Fruit fly (Drosophila melanogaster) Kc167 (cell line): Measurements from ENCODE around the gene CG6675.

Experiments
- Myc ChIP-seq: fragments of >200 bp; optimal IDR thresholded peaks from 2 replicates; lab custom pipeline; 2017; ENCODE audit warnings: missing external identifiers
- Sin3A ChIP-seq: fragments of >200 bp; optimal IDR thresholded peaks from 2 replicates; lab custom pipeline; 2018; ENCODE audit warnings: missing external identifiers
- h ChIP-seq: fragments of >200 bp; optimal IDR thresholded peaks from 3 replicates; lab custom pipeline; 2018; ENCODE audit warnings: missing external identifiers
- insv ChIP-seq: fragments of >200 bp; optimal IDR thresholded peaks from 3 replicates; lab custom pipeline; 2018; ENCODE audit warnings: missing external identifiers
- psq ChIP-seq: fragments of >200 bp; optimal IDR thresholded peaks from 2 replicates; lab custom pipeline; 2017; ENCODE audit warnings: missing external identifiers
- ttk ChIP-seq: sonication (Bioruptor generic); optimal IDR thresholded peaks from 2 replicates; lab custom pipeline; 2017; ENCODE audit warnings: missing external identifiers

CG6675 gene

DNA sequence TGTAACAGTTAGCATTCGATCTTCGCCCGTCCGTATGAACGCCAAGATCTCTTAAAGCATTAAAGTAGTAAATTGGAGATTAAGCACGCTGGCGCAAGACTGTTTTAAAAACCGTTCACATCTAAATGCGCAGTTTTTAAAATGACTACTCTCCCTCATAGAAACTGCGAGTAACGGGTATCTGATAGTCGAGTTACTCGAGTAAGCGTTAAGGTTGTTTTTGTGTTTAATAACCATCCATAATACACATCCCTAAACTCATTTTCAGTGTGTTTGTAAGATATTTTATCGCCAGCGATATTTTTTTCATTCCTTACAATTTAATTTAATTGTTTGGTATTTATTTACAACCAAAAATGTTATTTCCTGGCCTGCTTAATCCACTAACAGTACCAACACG, 51.0 kb downstream of the CG6675 start:
- TF ChIP-seq psq (lab: Kevin White, UChicago), result no peak
- TF ChIP-seq insv (lab: Kevin White, UChicago), result no peak
- TF ChIP-seq ttk (lab: Kevin White, UChicago), result no peak
- no peak for TF ChIP-seq h (lab: Kevin White, UChicago)
- TF ChIP-seq Myc (lab: Kevin White, UChicago), result no peak
- no peak for TF ChIP-seq Sin3A (lab: Kevin White, UChicago)
